Fruit fly (Drosophila melanogaster) Kc167 (cell line): ENCODE measurements around the gene CG6865.

Experiments used
- Myc ChIP-seq: fragments of >200 bp; optimal IDR thresholded peaks from 2 replicates; lab custom pipeline; 2017; ENCODE audit warnings: missing external identifiers
- Sin3A ChIP-seq: fragments of >200 bp; optimal IDR thresholded peaks from 2 replicates; lab custom pipeline; 2018; ENCODE audit warnings: missing external identifiers
- h ChIP-seq: fragments of >200 bp; optimal IDR thresholded peaks from 3 replicates; lab custom pipeline; 2018; ENCODE audit warnings: missing external identifiers
- insv ChIP-seq: fragments of >200 bp; optimal IDR thresholded peaks from 3 replicates; lab custom pipeline; 2018; ENCODE audit warnings: missing external identifiers
- psq ChIP-seq: fragments of >200 bp; optimal IDR thresholded peaks from 2 replicates; lab custom pipeline; 2017; ENCODE audit warnings: missing external identifiers
- ttk ChIP-seq: sonication (Bioruptor generic); optimal IDR thresholded peaks from 2 replicates; lab custom pipeline; 2017; ENCODE audit warnings: missing external identifiers

Gene CG6865

dm6 chr3L:18823221-18823514, 40.3 kb upstream of the CG6865 start:
- TF ChIP-seq Myc (lab: Kevin White, UChicago): no peak
- no peak for TF ChIP-seq Sin3A (lab: Kevin White, UChicago)
- TF ChIP-seq insv (lab: Kevin White, UChicago): no peak
- TF ChIP-seq psq: no peak
- no peak for TF ChIP-seq ttk (lab: Kevin White, UChicago)
- TF ChIP-seq h (lab: Kevin White, UChicago): no peak

dm6 chr3L:18823870-18824561, 39.4 kb upstream of the CG6865 start:
- TF ChIP-seq psq (no peak), Sin3A (lab: Kevin White, UChicago) (no peak), insv (lab: Kevin White, UChicago) (no peak), Myc (lab: Kevin White, UChicago) (no peak), h (lab: Kevin White, UChicago) (no peak), ttk (lab: Kevin White, UChicago) (no peak)

- TF ChIP-seq psq (no peak), insv (lab: Kevin White, UChicago) (no peak), Sin3A (lab: Kevin White, UChicago) (no peak)
Measured at dm6 chr3L:18824851-18825250, 38.6 kb upstream of the CG6865 start.

- TF ChIP-seq h (lab: Kevin White, UChicago) (no peak), Sin3A (lab: Kevin White, UChicago) (no peak), insv (lab: Kevin White, UChicago) (no peak)
Measured at dm6 chr3L:18825993-18826392, 37.5 kb upstream of the CG6865 start.

dm6 chr3L:18828318-18828717, 35.1 kb upstream of the CG6865 start:
- TF ChIP-seq h (lab: Kevin White, UChicago): no peak
- TF ChIP-seq psq: no peak
- no peak for TF ChIP-seq Myc (lab: Kevin White, UChicago)
- TF ChIP-seq insv (lab: Kevin White, UChicago): no peak
- no peak for TF ChIP-seq ttk (lab: Kevin White, UChicago)
- no peak for TF ChIP-seq Sin3A (lab: Kevin White, UChicago)

- TF ChIP-seq psq (no peak), Sin3A (lab: Kevin White, UChicago) (no peak), Myc (lab: Kevin White, UChicago) (no peak), ttk (lab: Kevin White, UChicago) (no peak), insv (lab: Kevin White, UChicago) (no peak), h (lab: Kevin White, UChicago) (no peak)
Measured at dm6 chr3L:18832195-18832594, 31.3 kb upstream of the CG6865 start.

dm6 chr3L:18832708-18833107, 30.7 kb upstream of the CG6865 start:
- no peak for TF ChIP-seq Myc (lab: Kevin White, UChicago)
- TF ChIP-seq h (lab: Kevin White, UChicago): no peak
- TF ChIP-seq ttk (lab: Kevin White, UChicago): no peak
- TF ChIP-seq insv (lab: Kevin White, UChicago): no peak
- TF ChIP-seq Sin3A (lab: Kevin White, UChicago): no peak
- no peak for TF ChIP-seq psq

- TF ChIP-seq ttk (lab: Kevin White, UChicago) (no peak), Myc (lab: Kevin White, UChicago) (no peak), h (lab: Kevin White, UChicago) (no peak), insv (lab: Kevin White, UChicago) (no peak), Sin3A (lab: Kevin White, UChicago) (no peak), psq (no peak)
Measured at dm6 chr3L:18833234-18833633, 30.2 kb upstream of the CG6865 start.

- TF ChIP-seq h (lab: Kevin White, UChicago) (no peak), psq (no peak), Myc (lab: Kevin White, UChicago) (no peak), ttk (lab: Kevin White, UChicago) (no peak), Sin3A (lab: Kevin White, UChicago) (no peak), insv (lab: Kevin White, UChicago) (no peak)
Measured at dm6 chr3L:18834924-18835323, 28.5 kb upstream of the CG6865 start.

- TF ChIP-seq ttk (lab: Kevin White, UChicago) (no peak), psq (no peak), insv (lab: Kevin White, UChicago) (no peak), Myc (lab: Kevin White, UChicago) (no peak), h (lab: Kevin White, UChicago) (no peak), Sin3A (lab: Kevin White, UChicago) (no peak)
Measured at dm6 chr3L:18836658-18837057, 26.8 kb upstream of the CG6865 start.

- TF ChIP-seq Sin3A (lab: Kevin White, UChicago): no peak
- no peak for TF ChIP-seq insv (lab: Kevin White, UChicago)
- no peak for TF ChIP-seq Myc (lab: Kevin White, UChicago)
- TF ChIP-seq h (lab: Kevin White, UChicago): no peak
- no peak for TF ChIP-seq psq
- no peak for TF ChIP-seq ttk (lab: Kevin White, UChicago)
Measured at dm6 chr3L:18837707-18838244, 25.7 kb upstream of the CG6865 start.

- TF ChIP-seq ttk (lab: Kevin White, UChicago) (no peak), Myc (lab: Kevin White, UChicago) (no peak), Sin3A (lab: Kevin White, UChicago) (no peak)
Measured at dm6 chr3L:18839996-18840369, 23.5 kb upstream of the CG6865 start.
